Worm (Caenorhabditis elegans): ENCODE results near the gene M163.10.

ce11 chrX:14489945-14490344, 19.2 kb downstream of the M163.10 start, which contains the start of gene his-24:
- TF ChIP-seq snpc-4 (tag; optimal IDR thresholded peaks at IDR 0.05), result peak; percentile 69
- peak; percentile 76 for TF ChIP-seq unc-55 (GFP tag; optimal IDR thresholded peaks at IDR 0.05)
- TF ChIP-seq mab-5 (tag; optimal IDR thresholded peaks at IDR 0.05), result peak; percentile 50
- TF ChIP-seq aly-2 (tag; optimal IDR thresholded peaks at IDR 0.05), result no peak
- TF ChIP-seq F13H6.1 (tag; optimal IDR thresholded peaks at IDR 0.05), result peak; percentile 58
- peak in 1 of 2 experiments; percentile 32 for TF ChIP-seq mdl-1 (tag; optimal IDR thresholded peaks at IDR 0.05)
- no peak for TF ChIP-seq unc-62 (GFP tag; optimal IDR thresholded peaks at IDR 0.05)
- TF ChIP-seq skn-1 (tag; optimal IDR thresholded peaks at IDR 0.05), result no peak
- TF ChIP-seq lin-11 (tag; optimal IDR thresholded peaks at IDR 0.05), result peak; percentile 53
- TF ChIP-seq C34F6.9 (tag; optimal IDR thresholded peaks at IDR 0.05), result peak; percentile 63
- peak; percentile 53 for TF ChIP-seq nhr-21 (tag; optimal IDR thresholded peaks at IDR 0.05)
- TF ChIP-seq ztf-11 (tag; optimal IDR thresholded peaks at IDR 0.05), result no peak
- peak; percentile 73 for TF ChIP-seq lin-13 (GFP tag; optimal IDR thresholded peaks at IDR 0.05)

Data from whole organism, L2 larva.